Fruit fly (Drosophila melanogaster): Measurements from ENCODE around the gene CG43232.

CG43232 gene

dm6 chr2L:6964022-6964434, 32.1 kb downstream of the CG43232 start, which contains the start of the genes sip2 and Coprox (continued):
- TF ChIP-seq CG1832 (GFP tag; optimal IDR thresholded peaks at IDR 0.05) = no peak
- no peak for TF ChIP-seq HLHmδ (GFP tag; optimal IDR thresholded peaks at IDR 0.05)
- no peak for TF ChIP-seq ro (GFP tag; IDR thresholded peaks at IDR 0.05)
- no peak for TF ChIP-seq CG4854 (GFP tag; optimal IDR thresholded peaks at IDR 0.05)
- TF ChIP-seq unc-4 (GFP tag; IDR thresholded peaks at IDR 0.05; ENCODE audit: partially characterized antibody) = no peak
- TF ChIP-seq CG7357 (GFP tag; IDR thresholded peaks at IDR 0.05) = no peak
- TF ChIP-seq PHDP (tag; optimal IDR thresholded peaks at IDR 0.05) = peak; percentile 82
- peak; percentile 27 for TF ChIP-seq CG4820 (GFP tag; optimal IDR thresholded peaks at IDR 0.05)
- TF ChIP-seq CG5953 (GFP tag; IDR thresholded peaks at IDR 0.05) = no peak
- no peak for TF ChIP-seq ems (GFP tag; optimal IDR thresholded peaks at IDR 0.05)
- TF ChIP-seq nerfin-1 (tag; optimal IDR thresholded peaks at IDR 0.05) = peak; percentile 69
- no peak for TF ChIP-seq CG2129 (GFP tag; IDR thresholded peaks at IDR 0.05; ENCODE audit: partially characterized antibody)
- peak; percentile 33 for TF ChIP-seq Six4 (GFP tag; optimal IDR thresholded peaks at IDR 0.05)
- TF ChIP-seq wor (GFP tag; IDR thresholded peaks at IDR 0.05) = no peak
- TF ChIP-seq slbo (GFP tag; IDR thresholded peaks at IDR 0.05) = peak; percentile 64
- TF ChIP-seq CG9932 (GFP tag; IDR thresholded peaks at IDR 0.05) = peak; percentile 71
- no peak for TF ChIP-seq Oaz (GFP tag; IDR thresholded peaks at IDR 0.05)
- no peak for TF ChIP-seq CG4282 (GFP tag; optimal IDR thresholded peaks at IDR 0.05)
- TF ChIP-seq vfl (GFP tag; optimal IDR thresholded peaks at IDR 0.05) = no peak
- TF ChIP-seq Bgb (GFP tag; IDR thresholded peaks at IDR 0.05; ENCODE audit: partially characterized antibody) = no peak
- no peak for TF ChIP-seq NC2β (GFP tag; optimal IDR thresholded peaks at IDR 0.05)
- TF ChIP-seq Dbx (GFP tag; IDR thresholded peaks at IDR 0.05) = 0 out of 3 replicates have a peak, but pooled peaks have one; percentile 10
- TF ChIP-seq CG12942 (GFP tag; optimal IDR thresholded peaks at IDR 0.05) = peak; percentile 50
- TF ChIP-seq CG8765 (GFP tag; IDR thresholded peaks at IDR 0.05) = no peak
- TF ChIP-seq Nf-YC (tag; optimal IDR thresholded peaks at IDR 0.05) = peak; percentile 82
- TF ChIP-seq CG8290 (GFP tag; optimal IDR thresholded peaks at IDR 0.05) = peak; percentile 42
- TF ChIP-seq CG8290 (tag; optimal IDR thresholded peaks at IDR 0.05) = no peak
- TF ChIP-seq Antp (GFP tag; optimal IDR thresholded peaks at IDR 0.05) = no peak
- TF ChIP-seq Gug (GFP tag; IDR thresholded peaks at IDR 0.05) = no peak
- TF ChIP-seq CG9437 (GFP tag; optimal IDR thresholded peaks at IDR 0.05) = peak; percentile 69
- peak; percentile 2 for TF ChIP-seq cato (GFP tag; optimal IDR thresholded peaks at IDR 0.05; ENCODE audit: borderline replicate concordance)
- peak; percentile 84 for TF ChIP-seq row (GFP tag; IDR thresholded peaks at IDR 0.05)
- TF ChIP-seq Poxn (GFP tag; IDR thresholded peaks at IDR 0.05) = no peak
- no peak for TF ChIP-seq Hey (tag; optimal IDR thresholded peaks at IDR 0.05)
- no peak for TF ChIP-seq CG11504 (tag; optimal IDR thresholded peaks at IDR 0.05)
- TF ChIP-seq crol (GFP tag; IDR thresholded peaks at IDR 0.05) = no peak
- TF ChIP-seq CG13123 (GFP tag; optimal IDR thresholded peaks at IDR 0.05) = peak; percentile 21
- TF ChIP-seq zf30C (GFP tag; optimal IDR thresholded peaks at IDR 0.05) = no peak
- no peak for TF ChIP-seq Asciz (GFP tag; optimal IDR thresholded peaks at IDR 0.05)
- TF ChIP-seq Dip3 (GFP tag; optimal IDR thresholded peaks at IDR 0.05) = no peak
- TF ChIP-seq Doc3 (GFP tag; IDR thresholded peaks at IDR 0.05; ENCODE audit: partially characterized antibody) = no peak
- TF ChIP-seq CG10979 (tag; optimal IDR thresholded peaks at IDR 0.05) = peak; percentile 62
- peak; percentile 50 for TF ChIP-seq Chrac-16 (GFP tag; optimal IDR thresholded peaks at IDR 0.05)
- TF ChIP-seq scrt (GFP tag; optimal IDR thresholded peaks at IDR 0.05) = no peak
- no peak for TF ChIP-seq sr (GFP tag; IDR thresholded peaks at IDR 0.05)
- TF ChIP-seq ATbp (GFP tag; optimal IDR thresholded peaks at IDR 0.05) = no peak
- peak; percentile 6 for TF ChIP-seq CG10462 (GFP tag; optimal IDR thresholded peaks at IDR 0.05)
- TF ChIP-seq vnd (GFP tag; IDR thresholded peaks at IDR 0.05; ENCODE audit: partially characterized antibody) = no peak
- peak; percentile 75 for TF ChIP-seq CG18599 (GFP tag; optimal IDR thresholded peaks at IDR 0.05)
- no peak for TF ChIP-seq CG7745 (tag; optimal IDR thresholded peaks at IDR 0.05)
- no peak for TF ChIP-seq Atf-2 (GFP tag; optimal IDR thresholded peaks at IDR 0.05)
- TF ChIP-seq kah (GFP tag; optimal IDR thresholded peaks at IDR 0.05) = peak; percentile 14
